Fruit fly (Drosophila melanogaster) whole organism, pupa: ENCODE data around the gene rtet.

ENCODE experiments used
- CG10348 ChIP-seq: fragments of 200-800 bp; sonication (Bioruptor generic); IDR thresholded peaks from 2 replicates; pipeline ENCODE4 v1.3.6; 2022; ENCODE audit warnings: missing biosample characterization, missing genetic modification characterization
- CG13204 ChIP-seq: fragments of 200-800 bp; sonication (Bioruptor generic); optimal IDR thresholded peaks from 2 replicates; lab custom pipeline; 2018; ENCODE audit warnings: missing biosample characterization, mild to moderate bottlenecking, missing genetic modification characterization, moderate library complexity
- CG14655 ChIP-seq: fragments of 200-800 bp; sonication (Bioruptor generic); optimal IDR thresholded peaks from 3 replicates; lab custom pipeline; 2017; ENCODE audit warnings: mild to moderate bottlenecking, missing biosample characterization, missing genetic modification reagents, missing genetic modification characterization
- CG15710 ChIP-seq: fragments of 200-800 bp; sonication (Bioruptor generic); optimal IDR thresholded peaks from 2 replicates; lab custom pipeline; 2018; ENCODE audit warnings: missing biosample characterization, mild to moderate bottlenecking, missing genetic modification characterization, moderate library complexity
- CG8159 ChIP-seq: fragments of 200-800 bp; sonication (Bioruptor generic); optimal IDR thresholded peaks from 3 replicates; lab custom pipeline; 2018; ENCODE audit warnings: missing biosample characterization, mild to moderate bottlenecking, missing genetic modification characterization, moderate library complexity
- D1 ChIP-seq: fragments of 200-800 bp; sonication (Bioruptor generic); optimal IDR thresholded peaks from 2 replicates; lab custom pipeline; 2018; ENCODE audit warnings: missing biosample characterization, mild to moderate bottlenecking, missing genetic modification characterization, moderate library complexity
- EcR ChIP-seq: fragments of 200-800 bp; sonication (Bioruptor generic); optimal IDR thresholded peaks from 3 replicates; lab custom pipeline; 2019; ENCODE audit warnings: missing biosample characterization, missing genetic modification characterization, mild to moderate bottlenecking, moderate library complexity, missing genetic modification reagents
- Pif1B ChIP-seq: fragments of 200-800 bp; sonication (Bioruptor generic); optimal IDR thresholded peaks from 3 replicates; lab custom pipeline; 2016; ENCODE audit warnings: missing biosample characterization, missing genetic modification characterization
- Snoo ChIP-seq: fragments of 200-800 bp; sonication (Bioruptor generic); optimal IDR thresholded peaks from 3 replicates; lab custom pipeline; 2017; ENCODE audit warnings: missing biosample characterization, mild to moderate bottlenecking, missing genetic modification characterization, inconsistent platforms
- fd96Ca ChIP-seq: fragments of 200-800 bp; sonication (Bioruptor generic); IDR thresholded peaks from 3 replicates; pipeline ENCODE4 v1.3.6; 2022; ENCODE audit warnings: missing biosample characterization, missing genetic modification characterization
- gl ChIP-seq: fragments of 200-800 bp; sonication (Bioruptor generic); optimal IDR thresholded peaks from 2 replicates; lab custom pipeline; 2018; ENCODE audit warnings: missing biosample characterization, mild to moderate bottlenecking, missing genetic modification characterization

dm6 chr3R:21141341-21141740 lies 33.1 kb downstream of the rtet start:
- no peak for TF ChIP-seq gl
- no peak for TF ChIP-seq CG8159 (tag; lab: Kevin White, UChicago)
- TF ChIP-seq CG10348 (GFP tag; lab: Robert Waterston, UW) = no peak
- no peak for TF ChIP-seq EcR (GFP tag; lab: Kevin White, UChicago)
- no peak for TF ChIP-seq D1 (tag; lab: Kevin White, UChicago)
- no peak for TF ChIP-seq CG14655
- no peak for TF ChIP-seq Snoo
- TF ChIP-seq CG13204 (GFP tag; lab: Kevin White, UChicago) = no peak
- no peak for TF ChIP-seq CG15710 (tag; lab: Kevin White, UChicago)
- no peak for TF ChIP-seq fd96Ca
- no peak for TF ChIP-seq Pif1B (GFP tag; lab: Kevin White, UChicago)
